Fruit fly (Drosophila melanogaster) whole organism, prepupa: Measurements from ENCODE around the gene CG3527.

ENCODE experiments used
- CG11294 ChIP-seq: fragments of 200-800 bp; sonication (Bioruptor generic); IDR thresholded peaks from 2 replicates; pipeline ENCODE4 v1.3.6; 2022; ENCODE audit warnings: missing biosample characterization, missing genetic modification characterization
- CG11762 ChIP-seq: fragments of 200-800 bp; sonication (Bioruptor generic); optimal IDR thresholded peaks from 3 replicates; lab custom pipeline; 2016; ENCODE audit warnings: missing biosample characterization, missing genetic modification characterization; ENCODE audit not compliant: insufficient read depth
- CG15336 ChIP-seq: fragments of 200-800 bp; sonication (Bioruptor generic); IDR thresholded peaks from 2 replicates; pipeline ENCODE4 v1.3.6; 2022; ENCODE audit warnings: missing biosample characterization, missing genetic modification characterization
- CG1621 ChIP-seq: fragments of 200-800 bp; sonication (Bioruptor generic); optimal IDR thresholded peaks from 3 replicates; lab custom pipeline; 2018; ENCODE audit warnings: missing biosample characterization, mild to moderate bottlenecking, missing genetic modification characterization
- CG32006 ChIP-seq: fragments of 200-800 bp; sonication (Bioruptor generic); optimal IDR thresholded peaks from 3 replicates; lab custom pipeline; 2017; ENCODE audit warnings: missing biosample characterization, mild to moderate bottlenecking, missing genetic modification characterization
- CG4318 ChIP-seq: fragments of 200-800 bp; sonication (Bioruptor generic); optimal IDR thresholded peaks from 3 replicates; lab custom pipeline; 2017; ENCODE audit warnings: missing biosample characterization, mild to moderate bottlenecking, missing genetic modification characterization
- CG6163 ChIP-seq: fragments of 200-800 bp; sonication (Bioruptor generic); IDR thresholded peaks from 3 replicates; pipeline ENCODE4 v1.3.6; 2022; ENCODE audit warnings: missing biosample characterization, missing genetic modification characterization
- CG6808 ChIP-seq: fragments of 200-800 bp; sonication (Bioruptor generic); optimal IDR thresholded peaks from 3 replicates; lab custom pipeline; 2017; ENCODE audit warnings: missing biosample characterization, missing genetic modification characterization, mild to moderate bottlenecking, moderate library complexity, missing genetic modification reagents
- CG7368 ChIP-seq: fragments of 200-800 bp; sonication (Bioruptor generic); optimal IDR thresholded peaks from 3 replicates; lab custom pipeline; 2016; ENCODE audit warnings: missing biosample characterization, missing genetic modification characterization
- Eip78C ChIP-seq: fragments of 200-800 bp; sonication (Bioruptor generic); peaks from one replicate; lab custom pipeline; 2016; ENCODE audit warnings: missing biosample characterization, missing genetic modification characterization
- Eip93F ChIP-seq: fragments of 200-800 bp; sonication (Bioruptor generic); optimal IDR thresholded peaks from 2 replicates; lab custom pipeline; 2016; ENCODE audit warnings: missing biosample characterization, mild to moderate bottlenecking, missing genetic modification characterization
- Ets96B ChIP-seq: fragments of 200-800 bp; optimal IDR thresholded peaks from 2 replicates; lab custom pipeline; 2019; ENCODE audit warnings: missing biosample characterization, mild to moderate bottlenecking, missing genetic modification characterization, moderate library complexity
- Lpt ChIP-seq: fragments of 200-800 bp; sonication (Bioruptor generic); optimal IDR thresholded peaks from 3 replicates; lab custom pipeline; 2016; ENCODE audit warnings: missing biosample characterization, missing genetic modification characterization
- Met ChIP-seq: fragments of 200-800 bp; sonication (Bioruptor generic); optimal IDR thresholded peaks from 3 replicates; lab custom pipeline; 2016; ENCODE audit warnings: missing biosample characterization, missing genetic modification characterization
- Smox ChIP-seq: fragments of 200-800 bp; sonication (Bioruptor generic); optimal IDR thresholded peaks from 3 replicates; lab custom pipeline; 2016; ENCODE audit warnings: missing biosample characterization, missing genetic modification characterization
- Sox102F ChIP-seq: fragments of 200-800 bp; sonication (Bioruptor generic); optimal IDR thresholded peaks from 2 replicates; lab custom pipeline; 2016; ENCODE audit warnings: missing biosample characterization, mild to moderate bottlenecking, missing genetic modification characterization
- Sox14 ChIP-seq: fragments of 200-800 bp; sonication (Bioruptor generic); optimal IDR thresholded peaks from 3 replicates; lab custom pipeline; 2016; ENCODE audit warnings: missing biosample characterization, missing genetic modification characterization
- achi ChIP-seq: fragments of 200-800 bp; sonication (Bioruptor generic); optimal IDR thresholded peaks from 3 replicates; lab custom pipeline; 2016; ENCODE audit warnings: missing biosample characterization, missing genetic modification characterization
- acj6 ChIP-seq: fragments of 200-800 bp; sonication (Bioruptor generic); optimal IDR thresholded peaks from 3 replicates; lab custom pipeline; 2016; ENCODE audit warnings: missing biosample characterization, missing genetic modification characterization
- eg ChIP-seq: fragments of 200-800 bp; sonication (Bioruptor generic); IDR thresholded peaks from 3 replicates; pipeline ENCODE4 v1.3.6; 2022; ENCODE audit warnings: missing biosample characterization, missing genetic modification characterization
- esn ChIP-seq: fragments of 200-800 bp; sonication (Bioruptor generic); optimal IDR thresholded peaks from 2 replicates; lab custom pipeline; 2016; ENCODE audit warnings: missing biosample characterization, mild to moderate bottlenecking, missing genetic modification characterization, moderate library complexity
- fd59A ChIP-seq: fragments of 200-800 bp; sonication (Bioruptor generic); optimal IDR thresholded peaks from 2 replicates; lab custom pipeline; 2017; ENCODE audit warnings: missing biosample characterization, mild to moderate bottlenecking, missing genetic modification characterization, missing genetic modification reagents
- fd85E ChIP-seq: fragments of 200-800 bp; sonication (Bioruptor generic); optimal IDR thresholded peaks from 3 replicates; lab custom pipeline; 2016; ENCODE audit warnings: missing biosample characterization, missing genetic modification characterization
- fkh ChIP-seq: fragments of 200-800 bp; sonication (Bioruptor generic); optimal IDR thresholded peaks from 3 replicates; lab custom pipeline; 2017; ENCODE audit warnings: missing biosample characterization, mild to moderate bottlenecking, missing genetic modification characterization, moderate library complexity
- pdm3 ChIP-seq: fragments of 200-800 bp; sonication (Bioruptor generic); optimal IDR thresholded peaks from 3 replicates; lab custom pipeline; 2016; ENCODE audit warnings: missing biosample characterization, missing genetic modification characterization
- salr ChIP-seq, 2 experiments: fragments of 200-800 bp; sonication (Bioruptor generic); optimal IDR thresholded peaks; 3 replicates each; lab custom pipeline; 2016 to 2018; ENCODE audit warnings: missing biosample characterization in 2 of 2, missing genetic modification characterization in 2 of 2, mild to moderate bottlenecking in 1 of 2
- ss ChIP-seq, 2 experiments: fragments of 200-800 bp; sonication (Bioruptor generic); optimal IDR thresholded peaks; 2 replicates in 1 of 2; 3 replicates in 1 of 2; lab custom pipeline; 2017 to 2018; ENCODE audit warnings: mild to moderate bottlenecking in 2 of 2, missing biosample characterization in 2 of 2, missing genetic modification characterization in 2 of 2, moderate library complexity in 1 of 2
- svp ChIP-seq: fragments of 200-800 bp; sonication (Bioruptor generic); peaks from one replicate; lab custom pipeline; 2016; ENCODE audit warnings: missing biosample characterization, missing genetic modification characterization
- topi ChIP-seq: fragments of 200-800 bp; sonication (Bioruptor generic); optimal IDR thresholded peaks from 3 replicates; lab custom pipeline; 2016; ENCODE audit warnings: missing biosample characterization, missing genetic modification characterization
- vri ChIP-seq: fragments of 200-800 bp; sonication (Bioruptor generic); optimal IDR thresholded peaks from 3 replicates; lab custom pipeline; 2016; ENCODE audit warnings: missing biosample characterization, mild to moderate bottlenecking, missing genetic modification characterization

The CG3527 gene

DNA sequence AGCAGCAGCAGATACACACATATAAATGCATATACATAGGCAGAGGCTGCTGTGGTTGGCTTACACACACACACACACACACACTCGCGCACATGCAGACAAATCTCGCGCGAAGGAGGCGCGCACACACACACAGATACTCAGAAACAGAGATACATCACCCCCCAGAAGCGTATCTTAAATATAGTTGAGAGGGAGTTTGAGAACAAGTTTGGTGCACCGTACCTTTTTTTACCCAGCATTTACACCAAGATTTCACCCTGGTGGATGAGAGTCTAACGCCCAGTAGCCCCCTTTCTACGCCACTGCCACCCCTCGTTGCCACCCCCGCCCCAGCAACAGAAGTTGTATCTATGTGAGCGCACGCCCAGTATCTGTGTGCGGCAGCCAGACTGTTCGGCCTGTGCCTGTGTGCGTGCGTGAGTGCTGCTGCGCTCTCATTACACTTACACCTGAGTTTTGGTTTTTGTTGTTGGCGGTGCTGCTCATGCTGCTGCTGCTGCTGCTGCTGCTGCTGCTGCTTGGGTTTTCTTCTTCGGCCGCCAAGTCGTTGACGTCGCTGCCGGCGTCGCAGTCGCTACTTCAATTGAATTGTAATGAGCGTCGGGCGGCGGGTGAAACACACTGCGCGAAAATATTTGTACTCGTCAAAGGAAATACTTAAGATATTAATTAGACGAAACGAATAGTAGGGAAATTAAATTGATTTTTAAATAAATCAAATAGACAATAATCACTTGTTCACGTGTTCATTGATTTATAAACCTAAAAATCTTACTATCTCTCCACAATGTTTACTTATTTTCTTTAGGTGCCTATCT lies 38.4 kb downstream of the CG3527 start (continued):
- peak; percentile 67 for TF ChIP-seq Smox
- TF ChIP-seq vri (GFP tag; lab: Kevin White, UChicago): peak; percentile 17
- TF ChIP-seq pdm3 (GFP tag; lab: Kevin White, UChicago): peak; percentile 76
- peak; percentile 47 for TF ChIP-seq Sox102F (GFP tag; lab: Kevin White, UChicago)
- peak; percentile 63 for TF ChIP-seq Met (GFP tag; lab: Kevin White, UChicago)
- TF ChIP-seq CG32006: peak; percentile 93
- peak; percentile 93 for TF ChIP-seq fd59A (GFP tag; lab: Kevin White, UChicago)
- TF ChIP-seq Eip78C (GFP tag; lab: Kevin White, UChicago): peak; percentile 90
- peak; percentile 66 for TF ChIP-seq esn (GFP tag; lab: Kevin White, UChicago)
- peak; percentile 30 for TF ChIP-seq fkh
- TF ChIP-seq ss (GFP tag; optimal IDR thresholded peaks at IDR 0.05; lab: Kevin White, UChicago): peak; percentile 82 to 85
- TF ChIP-seq svp (GFP tag; lab: Kevin White, UChicago): peak; percentile 86
- TF ChIP-seq CG11762 (GFP tag; lab: Kevin White, UChicago): peak; percentile 89
- TF ChIP-seq Lpt (GFP tag; lab: Kevin White, UChicago): peak; percentile 86
- TF ChIP-seq eg: peak; percentile 98
- TF ChIP-seq CG7368 (GFP tag; lab: Kevin White, UChicago): peak; percentile 96
- TF ChIP-seq salr (GFP tag; optimal IDR thresholded peaks at IDR 0.05; lab: Kevin White, UChicago): peak; percentile 79 to 95
- TF ChIP-seq CG11294 (GFP tag; lab: Robert Waterston, UW): peak; percentile 93
- TF ChIP-seq CG4318 (GFP tag; lab: Kevin White, UChicago): peak; percentile 93
- peak; percentile 83 for TF ChIP-seq CG6808 (GFP tag; lab: Kevin White, UChicago)

DNA sequence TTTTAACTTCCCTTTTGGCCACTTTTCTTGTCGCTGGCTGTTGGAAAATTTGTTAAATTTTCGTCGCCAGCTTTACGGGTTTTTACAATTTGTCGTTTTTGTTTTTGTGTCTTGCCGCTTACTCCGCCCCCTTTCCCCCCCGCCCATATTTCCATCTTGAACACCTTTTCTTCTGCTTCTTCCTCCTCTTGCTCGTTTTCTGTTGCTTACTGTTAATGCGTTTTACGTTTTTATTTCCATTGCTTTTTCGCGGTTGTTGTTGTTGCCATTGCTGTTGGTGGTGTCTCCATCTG lies 38.9 kb downstream of the CG3527 start:
- peak; percentile 2 for TF ChIP-seq acj6 (GFP tag; lab: Kevin White, UChicago)
- TF ChIP-seq Sox102F (GFP tag; lab: Kevin White, UChicago): no peak

DNA sequence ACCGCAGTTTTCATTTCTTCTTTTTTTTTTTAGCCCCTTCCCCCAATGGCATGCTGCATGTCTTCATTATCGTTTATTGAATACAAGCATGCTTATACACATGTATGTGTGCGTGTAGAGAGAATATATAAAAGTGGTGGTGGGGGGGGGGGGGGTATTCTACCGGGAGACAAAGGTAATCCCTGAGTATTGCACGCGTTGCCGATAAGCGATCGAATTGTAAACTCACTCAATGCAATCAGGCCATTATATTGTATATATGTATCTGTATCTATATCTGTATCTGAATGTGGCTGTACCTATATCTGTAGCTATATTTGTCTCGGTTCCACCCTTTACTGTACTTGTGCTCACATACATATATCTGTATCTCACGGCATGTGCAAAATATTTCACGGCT lies 40.5 kb downstream of the CG3527 start:
- TF ChIP-seq svp (GFP tag; lab: Kevin White, UChicago) (peak; percentile 56), Sox14 (GFP tag; lab: Kevin White, UChicago) (peak; percentile 45), CG1621 (tag; lab: Kevin White, UChicago) (no peak)
- TF ChIP-seq, all 60 proteins: peak for 2

DNA sequence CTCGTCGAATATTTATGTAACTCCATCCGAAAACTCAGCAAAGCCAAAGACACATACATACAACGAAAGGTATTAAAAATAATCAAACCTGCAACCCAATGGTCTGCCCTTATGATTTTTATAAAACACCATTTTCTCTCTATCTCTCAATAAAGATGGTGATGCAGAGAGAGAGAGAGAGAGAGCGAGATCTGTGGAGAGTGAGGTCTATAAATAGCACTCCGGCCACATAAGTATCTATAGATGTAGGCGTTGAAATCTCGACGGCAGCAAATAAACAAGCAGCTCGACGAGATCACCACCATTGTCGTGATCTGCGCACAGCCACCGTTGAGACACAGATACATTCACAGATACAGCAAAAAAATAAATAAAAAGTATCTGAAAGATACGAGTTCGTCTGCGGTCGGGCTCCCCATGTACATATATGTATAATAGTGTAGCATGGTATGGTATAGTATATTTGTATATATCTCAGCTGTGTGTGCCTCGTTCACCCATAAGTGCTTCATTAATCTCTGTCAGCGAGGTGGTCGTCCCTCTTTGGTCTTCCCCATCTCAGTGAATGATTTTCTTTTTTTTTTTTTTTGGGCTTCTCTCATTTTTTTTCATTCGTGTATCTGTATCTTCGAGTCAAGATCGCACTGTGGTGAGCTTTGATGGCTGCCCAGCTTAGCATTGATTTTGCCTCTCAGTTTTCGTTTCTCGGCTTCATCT lies 44.9 kb downstream of the CG3527 start:
- TF ChIP-seq topi (GFP tag; lab: Kevin White, UChicago): no peak
- TF ChIP-seq CG1621 (tag; lab: Kevin White, UChicago): peak; percentile 7
- peak; percentile 32 for TF ChIP-seq Eip78C (GFP tag; lab: Kevin White, UChicago)
- peak; percentile 28 to 64 for TF ChIP-seq ss (GFP tag; optimal IDR thresholded peaks at IDR 0.05; lab: Kevin White, UChicago)
- TF ChIP-seq svp (GFP tag; lab: Kevin White, UChicago): peak; percentile 77
- no peak for TF ChIP-seq Eip93F
- TF ChIP-seq CG6808 (GFP tag; lab: Kevin White, UChicago): peak; percentile 23
- TF ChIP-seq fkh: peak; percentile 79
- TF ChIP-seq acj6 (GFP tag; lab: Kevin White, UChicago): no peak
- TF ChIP-seq achi (GFP tag; lab: Kevin White, UChicago): no peak
- 0 out of 2 replicates have a peak, but pooled peaks have one; percentile 16 for TF ChIP-seq CG15336
- TF ChIP-seq CG6163 (GFP tag; lab: Robert Waterston, UW): 0 out of 3 replicates have a peak, but pooled peaks have one; percentile 37
- no peak for TF ChIP-seq fd85E (GFP tag; lab: Kevin White, UChicago)
- no peak for TF ChIP-seq Ets96B (tag; lab: Kevin White, UChicago)
